Fruit fly (Drosophila melanogaster) whole organism, embryonic: ENCODE data around the gene Cubn.

ENCODE experiments used
- ATbp ChIP-seq: fragments of 200-800 bp; sonication (Bioruptor generic); optimal IDR thresholded peaks from 2 replicates; lab custom pipeline; 2017; ENCODE audit warnings: missing biosample characterization, mild to moderate bottlenecking, missing genetic modification characterization, missing genetic modification reagents
- Adf1 ChIP-seq: fragments of 200-800 bp; sonication (Bioruptor generic); IDR thresholded peaks from 2 replicates; pipeline ENCODE4 v1.3.6; 2022; ENCODE audit warnings: missing biosample characterization, missing genetic modification characterization
- Antp ChIP-seq: fragments of 200-800 bp; sonication (Bioruptor generic); optimal IDR thresholded peaks from 3 replicates; lab custom pipeline; 2016; ENCODE audit warnings: missing biosample characterization, missing genetic modification characterization
- Atf-2 ChIP-seq: fragments of 200-800 bp; sonication (Bioruptor generic); optimal IDR thresholded peaks from 2 replicates; lab custom pipeline; 2016; ENCODE audit warnings: missing biosample characterization, missing genetic modification characterization
- B-H1 ChIP-seq: fragments of 200-800 bp; sonication (Bioruptor generic); IDR thresholded peaks from 3 replicates; pipeline ENCODE4 v1.3.6; 2022; ENCODE audit warnings: missing biosample characterization, missing genetic modification characterization
- B-H2 ChIP-seq: fragments of 200-800 bp; sonication (Bioruptor generic); optimal IDR thresholded peaks from 2 replicates; lab custom pipeline; 2018; ENCODE audit warnings: missing biosample characterization, mild to moderate bottlenecking, missing genetic modification characterization
- Blimp-1 ChIP-seq: fragments of 200-800 bp; sonication (Bioruptor generic); optimal IDR thresholded peaks from 3 replicates; lab custom pipeline; 2018; ENCODE audit warnings: missing biosample characterization, missing genetic modification characterization, mild to moderate bottlenecking, moderate library complexity, missing genetic modification reagents
- CG12104 ChIP-seq: fragments of 200-800 bp; sonication (Bioruptor generic); optimal IDR thresholded peaks from 3 replicates; lab custom pipeline; 2016; ENCODE audit warnings: missing biosample characterization, missing genetic modification characterization
- CG12219 ChIP-seq: fragments of 200-800 bp; sonication (Bioruptor generic); optimal IDR thresholded peaks from 3 replicates; lab custom pipeline; 2018; ENCODE audit warnings: missing biosample characterization, mild to moderate bottlenecking, missing genetic modification characterization
- CG12659 ChIP-seq: fragments of 200-800 bp; sonication (Bioruptor generic); optimal IDR thresholded peaks from 3 replicates; lab custom pipeline; 2017; ENCODE audit warnings: mild to moderate bottlenecking, missing biosample characterization, missing genetic modification reagents, missing genetic modification characterization
- CG13424 ChIP-seq: fragments of 200-800 bp; sonication (Bioruptor generic); optimal IDR thresholded peaks from 2 replicates; lab custom pipeline; 2019; ENCODE audit warnings: missing biosample characterization, mild to moderate bottlenecking, missing genetic modification characterization, moderate library complexity
- CG16815 ChIP-seq: fragments of 200-800 bp; sonication (Bioruptor generic); optimal IDR thresholded peaks from 3 replicates; lab custom pipeline; 2017; ENCODE audit warnings: missing biosample characterization, mild to moderate bottlenecking, missing genetic modification characterization
- CG2120 ChIP-seq: fragments of 200-800 bp; sonication (Bioruptor generic); optimal IDR thresholded peaks from 3 replicates; lab custom pipeline; 2016; ENCODE audit warnings: missing biosample characterization, missing genetic modification characterization
- CG2199 ChIP-seq: fragments of 200-800 bp; sonication (Bioruptor generic); IDR thresholded peaks from 3 replicates; pipeline ENCODE4 v1.3.6; 2022; ENCODE audit warnings: missing biosample characterization, missing genetic modification characterization
- CG2678 ChIP-seq: fragments of 200-800 bp; sonication (Bioruptor generic); optimal IDR thresholded peaks from 3 replicates; lab custom pipeline; 2019; ENCODE audit warnings: missing biosample characterization, mild to moderate bottlenecking, missing genetic modification characterization, moderate library complexity
- CG3065 ChIP-seq: fragments of 200-800 bp; sonication (Bioruptor generic); optimal IDR thresholded peaks from 2 replicates; lab custom pipeline; 2016; ENCODE audit warnings: missing biosample characterization, missing genetic modification characterization
- CG31224 ChIP-seq: fragments of 200-800 bp; sonication (Bioruptor generic); IDR thresholded peaks from 2 replicates; pipeline ENCODE4 v1.3.6; 2022; ENCODE audit warnings: missing biosample characterization, missing genetic modification characterization
- CG3847 ChIP-seq: fragments of 200-800 bp; sonication (Bioruptor generic); IDR thresholded peaks from 2 replicates; pipeline ENCODE4 v1.3.6; 2022; ENCODE audit warnings: missing biosample characterization, missing genetic modification characterization
- CG4404 ChIP-seq: fragments of 200-800 bp; sonication (Bioruptor generic); IDR thresholded peaks from 2 replicates; pipeline ENCODE4 v1.3.6; 2022; ENCODE audit warnings: missing biosample characterization, missing genetic modification characterization
- CG4707 ChIP-seq: fragments of 200-800 bp; sonication (Bioruptor generic); optimal IDR thresholded peaks from 2 replicates; lab custom pipeline; 2018; ENCODE audit warnings: missing biosample characterization, mild to moderate bottlenecking, missing genetic modification characterization, moderate library complexity
- CG8290 ChIP-seq, 3 experiments: fragments of 200-800 bp; sonication (Bioruptor generic); optimal IDR thresholded peaks; 2 replicates each; lab custom pipeline; 2016 to 2019; ENCODE audit warnings: missing biosample characterization in 3 of 3, missing genetic modification characterization in 3 of 3, mild to moderate bottlenecking in 2 of 3, moderate library complexity in 1 of 3
- CG8478 ChIP-seq: fragments of >200 bp; optimal IDR thresholded peaks from 2 replicates; lab custom pipeline; 2018
- CG8944 ChIP-seq: fragments of 200-800 bp; sonication (Bioruptor generic); optimal IDR thresholded peaks from 3 replicates; lab custom pipeline; 2016; ENCODE audit warnings: missing biosample characterization, missing genetic modification characterization
- CG9609 ChIP-seq: fragments of 200-800 bp; sonication (Bioruptor generic); optimal IDR thresholded peaks from 3 replicates; lab custom pipeline; 2016; ENCODE audit warnings: missing biosample characterization, missing genetic modification characterization
- Camta ChIP-seq: fragments of 200-800 bp; sonication (Bioruptor generic); optimal IDR thresholded peaks from 2 replicates; lab custom pipeline; 2016; ENCODE audit warnings: missing biosample characterization, missing genetic modification characterization
- Dip2 ChIP-seq: fragments of 200-800 bp; sonication (Bioruptor generic); IDR thresholded peaks from 2 replicates; pipeline ENCODE4 v1.3.6; 2022; ENCODE audit warnings: missing biosample characterization, missing genetic modification characterization
- Doc3 ChIP-seq: fragments of 200-800 bp; sonication (Bioruptor generic); IDR thresholded peaks from 3 replicates; pipeline ENCODE4 v1.3.6; 2022; ENCODE audit warnings: missing biosample characterization, missing genetic modification characterization; ENCODE audit not compliant: partially characterized antibody
- Eip74EF ChIP-seq, 2 experiments: fragments of 200-800 bp in 1 of 2; fragments of >200 bp in 1 of 2; sonication (Bioruptor generic) in 1 of 2; optimal IDR thresholded peaks; 2 replicates each; lab custom pipeline; 2017 to 2019; ENCODE audit warnings: missing biosample characterization in 2 of 2, missing genetic modification characterization in 2 of 2, mild to moderate bottlenecking in 1 of 2, moderate library complexity in 1 of 2
- Ets65A ChIP-seq: fragments of 200-800 bp; sonication (Bioruptor generic); peaks from one replicate; lab custom pipeline; 2016; ENCODE audit warnings: missing biosample characterization, missing genetic modification characterization
- Hsf ChIP-seq: fragments of 200-800 bp; sonication (Bioruptor generic); optimal IDR thresholded peaks from 3 replicates; lab custom pipeline; 2016; ENCODE audit warnings: missing biosample characterization, missing genetic modification characterization
- Jarid2 ChIP-seq: fragments of 200-800 bp; sonication (Bioruptor generic); optimal IDR thresholded peaks from 3 replicates; lab custom pipeline; 2017; ENCODE audit warnings: mild to moderate bottlenecking, missing biosample characterization, missing genetic modification reagents, missing genetic modification characterization
- MTF-1 ChIP-seq: fragments of 200-800 bp; sonication (Bioruptor generic); optimal IDR thresholded peaks from 2 replicates; lab custom pipeline; 2018; ENCODE audit warnings: missing biosample characterization, mild to moderate bottlenecking, missing genetic modification characterization, borderline replicate concordance
- NfI ChIP-seq: fragments of 200-800 bp; sonication (Bioruptor generic); optimal IDR thresholded peaks from 3 replicates; lab custom pipeline; 2018; ENCODE audit warnings: missing biosample characterization, mild to moderate bottlenecking, missing genetic modification characterization, moderate library complexity
- Pdp1 ChIP-seq, 2 experiments: fragments of 200-800 bp; sonication (Bioruptor generic); optimal IDR thresholded peaks; 3 replicates each; lab custom pipeline; 2016; ENCODE audit warnings: missing biosample characterization in 2 of 2, missing genetic modification characterization in 2 of 2, mild to moderate bottlenecking in 1 of 2, moderate library complexity in 1 of 2
- Rx ChIP-seq: fragments of 200-800 bp; sonication (Bioruptor generic); IDR thresholded peaks from 2 replicates; pipeline ENCODE4 v1.3.6; 2022; ENCODE audit warnings: missing biosample characterization, missing genetic modification characterization
- Scr ChIP-seq: fragments of 200-800 bp; sonication (Bioruptor generic); IDR thresholded peaks from 2 replicates; pipeline ENCODE4 v1.3.6; 2022; ENCODE audit warnings: missing biosample characterization, missing genetic modification characterization; ENCODE audit not compliant: partially characterized antibody
- Taf1 ChIP-seq: fragments of 200-800 bp; sonication (Bioruptor generic); IDR thresholded peaks from 2 replicates; pipeline ENCODE4 v1.3.6; 2022; ENCODE audit warnings: missing biosample characterization, missing genetic modification characterization
- Trl ChIP-seq, 3 experiments: fragments of >200 bp in 2 of 3; fragments of 200-800 bp in 1 of 3; sonication (Bioruptor generic) in 1 of 3; optimal IDR thresholded peaks; 2 replicates in 1 of 3; 3 replicates in 2 of 3; lab custom pipeline; 2016 to 2017; ENCODE audit warnings: missing biosample characterization in 1 of 3, missing genetic modification characterization in 1 of 3
- Usf ChIP-seq: fragments of 200-800 bp; sonication (Bioruptor generic); optimal IDR thresholded peaks from 2 replicates; lab custom pipeline; 2017; ENCODE audit warnings: missing genotype, missing biosample characterization, missing genetic modification characterization
- bab2 ChIP-seq: fragments of 200-800 bp; sonication (Bioruptor generic); optimal IDR thresholded peaks from 2 replicates; lab custom pipeline; 2016; ENCODE audit warnings: missing biosample characterization, missing genetic modification characterization
- btn ChIP-seq: fragments of 200-800 bp; sonication (Bioruptor generic); optimal IDR thresholded peaks from 2 replicates; lab custom pipeline; 2016; ENCODE audit warnings: missing biosample characterization, missing genetic modification characterization
- cg ChIP-seq: fragments of 200-800 bp; sonication (Bioruptor generic); optimal IDR thresholded peaks from 3 replicates; lab custom pipeline; 2019; ENCODE audit warnings: missing biosample characterization, mild to moderate bottlenecking, missing genetic modification characterization, moderate library complexity
- dati ChIP-seq: fragments of 200-800 bp; sonication (Bioruptor generic); IDR thresholded peaks from 2 replicates; pipeline ENCODE4 v1.3.6; 2022; ENCODE audit warnings: missing biosample characterization, missing genetic modification characterization
- dmrt99B ChIP-seq: fragments of 200-800 bp; sonication (Bioruptor generic); optimal IDR thresholded peaks from 2 replicates; lab custom pipeline; 2018; ENCODE audit warnings: missing biosample characterization, mild to moderate bottlenecking, missing genetic modification characterization, moderate library complexity
- fd64A ChIP-seq: fragments of 200-800 bp; sonication (Bioruptor generic); optimal IDR thresholded peaks from 3 replicates; lab custom pipeline; 2018; ENCODE audit warnings: missing biosample characterization, mild to moderate bottlenecking, missing genetic modification characterization
- nmo ChIP-seq: fragments of 200-800 bp; sonication (Bioruptor generic); optimal IDR thresholded peaks from 2 replicates; lab custom pipeline; 2018; ENCODE audit warnings: missing biosample characterization, mild to moderate bottlenecking, missing genetic modification characterization, moderate library complexity
- sens ChIP-seq: fragments of 200-800 bp; sonication (Bioruptor generic); peaks from one replicate; lab custom pipeline; 2016; ENCODE audit warnings: missing biosample characterization, missing genetic modification characterization
- sob ChIP-seq: fragments of 200-800 bp; sonication (Bioruptor generic); IDR thresholded peaks from 2 replicates; pipeline ENCODE4 v1.3.6; 2022; ENCODE audit warnings: missing biosample characterization, missing genetic modification characterization
- stwl ChIP-seq: fragments of 200-800 bp; sonication (Bioruptor generic); optimal IDR thresholded peaks from 3 replicates; lab custom pipeline; 2018; ENCODE audit warnings: missing biosample characterization, mild to moderate bottlenecking, missing genetic modification characterization, moderate library complexity
- tx ChIP-seq: fragments of 200-800 bp; sonication (Bioruptor generic); optimal IDR thresholded peaks from 2 replicates; lab custom pipeline; 2016; ENCODE audit warnings: missing biosample characterization, missing genetic modification characterization
- zfh1 ChIP-seq: fragments of 200-800 bp; sonication (Bioruptor generic); IDR thresholded peaks from 3 replicates; pipeline ENCODE4 v1.3.6; 2022; ENCODE audit warnings: missing biosample characterization, missing genetic modification characterization

Cubn gene

dm6 chrX:9615471-9615870 is 44.4 kb upstream of the Cubn start (continued):
- peak; percentile 31 for TF ChIP-seq CG13424 (tag; lab: Kevin White, UChicago)
- TF ChIP-seq Adf1 (GFP tag; lab: Robert Waterston, UW): peak; percentile 37; the same call in 1 of the 2 replicates
- TF ChIP-seq Doc3: no peak
- no peak for TF ChIP-seq CG2120 (GFP tag; lab: Kevin White, UChicago)
- TF ChIP-seq CG9609 (GFP tag; lab: Kevin White, UChicago): no peak
- TF ChIP-seq NfI (GFP tag; lab: Kevin White, UChicago): no peak
- no peak for TF ChIP-seq B-H2 (GFP tag; lab: Kevin White, UChicago)
- no peak for TF ChIP-seq CG8478
- no peak for TF ChIP-seq Dip2 (GFP tag; lab: Robert Waterston, UW)
- TF ChIP-seq sob (GFP tag; lab: Robert Waterston, UW): no peak
- TF ChIP-seq zfh1 (GFP tag; lab: Robert Waterston, UW): no peak
- peak; percentile 17 for TF ChIP-seq Hsf
- TF ChIP-seq ATbp (GFP tag; lab: Kevin White, UChicago): peak; percentile 37
- TF ChIP-seq CG3847: no peak
- TF ChIP-seq Pdp1 (GFP tag; optimal IDR thresholded peaks at IDR 0.05; lab: Kevin White, UChicago): peak in 1 of 2 experiments; percentile 16
- TF ChIP-seq tx (GFP tag; lab: Kevin White, UChicago): no peak
- no peak for TF ChIP-seq Scr (GFP tag; lab: Robert Waterston, UW)
- no peak for TF ChIP-seq Rx
- no peak for TF ChIP-seq B-H1 (GFP tag; lab: Robert Waterston, UW)
- peak in 1 of 2 experiments; percentile 18 for TF ChIP-seq Eip74EF (GFP tag; optimal IDR thresholded peaks at IDR 0.05; lab: Kevin White, UChicago)
- TF ChIP-seq dati (GFP tag; lab: Robert Waterston, UW): no peak
- no peak for TF ChIP-seq cg (GFP tag; lab: Kevin White, UChicago)
- TF ChIP-seq sens (GFP tag; lab: Kevin White, UChicago): peak; percentile 87
- no peak for TF ChIP-seq Ets65A (GFP tag; lab: Kevin White, UChicago)
- TF ChIP-seq Atf-2: peak; percentile 1
- no peak for TF ChIP-seq CG3065
- no peak for TF ChIP-seq Trl (optimal IDR thresholded peaks at IDR 0.05; lab: Kevin White, UChicago)
- TF ChIP-seq Trl (GFP tag; optimal IDR thresholded peaks at IDR 0.05; lab: Kevin White, UChicago): no peak
- TF ChIP-seq stwl (tag; lab: Kevin White, UChicago): no peak
- no peak for TF ChIP-seq Jarid2 (GFP tag; lab: Kevin White, UChicago)
- TF ChIP-seq Usf (GFP tag; lab: Kevin White, UChicago): no peak
- TF ChIP-seq fd64A (GFP tag; lab: Kevin White, UChicago): no peak
- peak; percentile 38 for TF ChIP-seq CG16815 (GFP tag; lab: Kevin White, UChicago)
- peak; percentile 13 for TF ChIP-seq CG12659 (GFP tag; lab: Kevin White, UChicago)
- no peak for TF ChIP-seq CG2678 (tag; lab: Kevin White, UChicago)
- TF ChIP-seq dmrt99B (tag; lab: Kevin White, UChicago): peak; percentile 54
- TF ChIP-seq CG4707 (GFP tag; lab: Kevin White, UChicago): peak; percentile 57
- TF ChIP-seq Blimp-1 (GFP tag; lab: Kevin White, UChicago): no peak
- TF ChIP-seq CG12104 (GFP tag; lab: Kevin White, UChicago): peak; percentile 1
- no peak for TF ChIP-seq bab2 (GFP tag; lab: Kevin White, UChicago)
- no peak for TF ChIP-seq Antp (GFP tag; lab: Kevin White, UChicago)
- TF ChIP-seq CG2199 (GFP tag; lab: Robert Waterston, UW): no peak
- TF ChIP-seq CG12219 (GFP tag; lab: Kevin White, UChicago): no peak
- TF ChIP-seq CG8944 (GFP tag; lab: Kevin White, UChicago): no peak
- TF ChIP-seq btn (GFP tag; lab: Kevin White, UChicago): no peak
- no peak for TF ChIP-seq MTF-1
- TF ChIP-seq CG4404 (GFP tag; lab: Robert Waterston, UW): no peak
- peak; percentile 60 for TF ChIP-seq nmo (GFP tag; lab: Kevin White, UChicago)
- no peak for TF ChIP-seq CG31224 (GFP tag; lab: Robert Waterston, UW)
- TF ChIP-seq CG8290 (GFP tag; optimal IDR thresholded peaks at IDR 0.05; lab: Kevin White, UChicago): no peak
- TF ChIP-seq CG8290 (tag; optimal IDR thresholded peaks at IDR 0.05; lab: Kevin White, UChicago): no peak
- no peak for TF ChIP-seq Taf1 (GFP tag; lab: Robert Waterston, UW)
- no peak for TF ChIP-seq Camta
